Fruit fly (Drosophila melanogaster) ovary, adult (tissue): ENCODE measurements around the gene Srp14.

Experiments
- CG17801 ChIP-seq: fragments of 200-800 bp; optimal IDR thresholded peaks from 2 replicates; lab custom pipeline; 2019; ENCODE audit warnings: missing biosample characterization, mild to moderate bottlenecking, missing genetic modification characterization, moderate library complexity; ENCODE audit not compliant: partially characterized antibody

The Srp14 gene

dm6 chr3R:20626123-20626522, 46.2 kb downstream of the Srp14 start:
- no peak for TF ChIP-seq CG17801 (GFP tag; lab: Kevin White, UChicago)
